Fruit fly (Drosophila melanogaster): ENCODE measurements around the gene CG33502.

DNA sequence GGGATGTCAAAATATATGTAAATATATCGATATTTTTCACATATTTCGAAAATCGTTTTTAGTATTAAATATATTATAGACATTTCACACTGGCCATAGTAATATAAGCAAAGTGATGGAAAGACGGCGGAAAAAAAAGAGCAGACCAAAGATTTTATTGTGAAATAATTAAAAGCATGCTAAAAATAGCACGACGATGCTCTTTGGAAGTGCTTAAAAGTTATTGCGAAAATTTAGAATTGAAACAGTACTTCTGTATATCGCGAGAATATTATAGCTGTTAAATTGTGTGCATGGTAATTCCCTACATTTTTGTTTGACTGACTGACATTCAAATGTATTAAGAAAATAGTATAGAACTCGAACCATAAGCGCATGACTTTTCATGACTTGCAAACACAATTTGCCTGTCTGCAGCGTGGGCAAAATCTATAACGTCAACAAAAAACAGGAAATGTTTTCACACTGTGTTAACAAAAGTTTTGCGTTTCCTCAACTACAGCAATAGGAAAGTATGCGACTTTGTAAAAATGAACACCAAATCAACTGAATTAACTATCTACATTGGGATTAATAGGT is 18.9 kb upstream of the CG33502 start:
- no peak for TF ChIP-seq Sin3A (optimal IDR thresholded peaks at IDR 0.05)
- no peak for TF ChIP-seq Myc (optimal IDR thresholded peaks at IDR 0.05)
- TF ChIP-seq h (optimal IDR thresholded peaks at IDR 0.05): no peak

Data from Kc167 (cell line).